Worm (Caenorhabditis elegans) whole organism, midembryonic: Measurements from ENCODE around the gene C04A11.5.

ENCODE experiments used
- T22C8.4 ChIP-seq: fragments of 200-800 bp; sonication (Bioruptor generic); IDR thresholded peaks from 2 replicates; pipeline ENCODE4 v1.3.6; 2022; ENCODE audit warnings: missing genetic modification characterization, missing compliant biosample characterization
- cog-1 ChIP-seq: sonication (generic microtip); optimal IDR thresholded peaks from 2 replicates; lab custom pipeline; 2016; ENCODE audit warnings: missing genetic modification characterization, missing compliant biosample characterization
- flt-1 ChIP-seq: fragments of 200-800 bp; sonication (Bioruptor generic); IDR thresholded peaks from 2 replicates; pipeline ENCODE4 v1.3.6; 2022; ENCODE audit warnings: missing genetic modification characterization, missing compliant biosample characterization
- klf-2 ChIP-seq: fragments of 200-800 bp; sonication (Bioruptor generic); conservative IDR thresholded peaks from 2 replicates; pipeline ENCODE4 v1.3.6; 2022; ENCODE audit warnings: missing genetic modification reagents, missing genetic modification characterization, missing compliant biosample characterization
- med-1 ChIP-seq: sonication (generic microtip); optimal IDR thresholded peaks from 2 replicates; lab custom pipeline; 2017; ENCODE audit warnings: missing genetic modification characterization, mild to moderate bottlenecking, missing compliant biosample characterization, antibody characterized with exemption, missing genetic modification reagents; ENCODE audit not compliant: insufficient read depth
- ref-1 ChIP-seq: fragments of 200-800 bp; sonication (Bioruptor generic); conservative IDR thresholded peaks from 2 replicates; pipeline ENCODE4 v1.3.6; 2022; ENCODE audit warnings: missing genetic modification reagents, missing genetic modification characterization, missing compliant biosample characterization
- ztf-23 ChIP-seq: fragments of 200-800 bp; sonication (Bioruptor generic); IDR thresholded peaks from 2 replicates; pipeline ENCODE4 v1.3.6; 2022; ENCODE audit warnings: missing genetic modification reagents, missing genetic modification characterization, missing compliant biosample characterization

DNA sequence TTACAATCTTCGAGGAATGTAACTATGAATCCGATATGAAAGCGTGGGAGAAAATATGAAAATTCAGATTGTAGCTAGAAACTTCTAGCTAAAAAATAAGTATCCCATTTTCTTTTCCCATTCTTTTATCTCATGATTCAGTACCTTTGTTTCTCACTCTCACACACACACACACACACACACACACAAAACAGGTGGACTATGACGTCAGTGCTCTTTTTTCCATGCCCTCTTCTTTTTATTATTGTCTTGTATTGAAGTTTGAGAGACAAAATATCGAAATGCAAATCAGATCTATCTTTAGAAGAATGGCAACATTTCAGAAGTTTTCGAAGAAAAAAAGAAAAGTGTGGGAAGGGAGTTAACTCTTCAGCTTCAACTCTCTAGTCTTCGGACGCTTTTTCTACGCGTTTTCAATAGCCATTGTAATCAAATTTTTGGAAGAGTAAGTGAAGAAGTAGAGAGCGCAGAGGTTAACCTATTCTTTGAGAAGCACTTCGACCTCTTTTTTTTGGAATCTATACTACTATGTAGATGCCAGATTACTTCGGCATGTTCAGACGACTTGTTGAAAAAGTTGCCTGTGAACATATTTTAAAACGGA is 30.4 kb upstream of the C04A11.5 start:
- TF ChIP-seq klf-2 (no peak), ztf-23 (GFP tag; lab: Robert Waterston, UW) (no peak), flt-1 (no peak), ref-1 (no peak), cog-1 (no peak), med-1 (GFP tag; lab: Kevin White, UChicago) (no peak), T22C8.4 (no peak)
